Fruit fly (Drosophila melanogaster) whole organism, embryonic: Measurements from ENCODE around the gene Cks85A.
A peak's percentile ranks its signal among the peaks of the same experiment; 100 is the strongest.

Experiments used
- ATbp ChIP-seq: fragments of 200-800 bp; sonication (Bioruptor generic); optimal IDR thresholded peaks from 2 replicates; lab custom pipeline; 2017; ENCODE audit warnings: missing biosample characterization, mild to moderate bottlenecking, missing genetic modification characterization, missing genetic modification reagents
- Asciz ChIP-seq: fragments of 200-800 bp; sonication (Bioruptor generic); optimal IDR thresholded peaks from 2 replicates; lab custom pipeline; 2017; ENCODE audit warnings: missing biosample characterization, mild to moderate bottlenecking, missing genetic modification characterization, missing genetic modification reagents
- BEAF-32 ChIP-seq: fragments of 200-800 bp; sonication (Bioruptor generic); optimal IDR thresholded peaks from 3 replicates; lab custom pipeline; 2017; ENCODE audit warnings: missing biosample characterization, missing genetic modification characterization, mild to moderate bottlenecking, moderate library complexity, missing genetic modification reagents
- Bgb ChIP-seq: fragments of 200-800 bp; sonication (Bioruptor generic); IDR thresholded peaks from 2 replicates; pipeline ENCODE4 v1.3.6; 2022; ENCODE audit warnings: missing biosample characterization, missing genetic modification characterization; ENCODE audit not compliant: partially characterized antibody
- CG10979 ChIP-seq: fragments of 200-800 bp; sonication (Bioruptor generic); optimal IDR thresholded peaks from 2 replicates; lab custom pipeline; 2018; ENCODE audit warnings: missing biosample characterization, mild to moderate bottlenecking, missing genetic modification characterization, moderate library complexity
- CG11504 ChIP-seq: fragments of 200-800 bp; sonication (Bioruptor generic); optimal IDR thresholded peaks from 3 replicates; lab custom pipeline; 2019; ENCODE audit warnings: missing biosample characterization, mild to moderate bottlenecking, missing genetic modification characterization, moderate library complexity
- CG1233 ChIP-seq: fragments of 200-800 bp; sonication (Bioruptor generic); optimal IDR thresholded peaks from 4 replicates; lab custom pipeline; 2018; ENCODE audit warnings: missing biosample characterization, mild to moderate bottlenecking, missing genetic modification characterization
- CG13296 ChIP-seq: fragments of 200-800 bp; sonication (Bioruptor generic); optimal IDR thresholded peaks from 3 replicates; lab custom pipeline; 2018; ENCODE audit warnings: missing biosample characterization, mild to moderate bottlenecking, missing genetic modification characterization
- CG13624 ChIP-seq: fragments of 200-800 bp; sonication (Bioruptor generic); optimal IDR thresholded peaks from 2 replicates; lab custom pipeline; 2016; ENCODE audit warnings: missing biosample characterization, missing genetic modification characterization
- CG16863 ChIP-seq: fragments of 200-800 bp; sonication (Bioruptor generic); optimal IDR thresholded peaks from 3 replicates; lab custom pipeline; 2016; ENCODE audit warnings: missing biosample characterization, missing genetic modification characterization
- CG17328 ChIP-seq: fragments of 200-800 bp; sonication (Bioruptor generic); IDR thresholded peaks from 2 replicates; pipeline ENCODE4 v1.3.6; 2022; ENCODE audit warnings: missing biosample characterization, missing genetic modification characterization
- CG17829 ChIP-seq: fragments of 200-800 bp; optimal IDR thresholded peaks from 2 replicates; lab custom pipeline; 2019; ENCODE audit warnings: missing biosample characterization, mild to moderate bottlenecking, missing genetic modification characterization, moderate library complexity
- CG17912 ChIP-seq: fragments of 200-800 bp; sonication (Bioruptor generic); optimal IDR thresholded peaks from 2 replicates; lab custom pipeline; 2018; ENCODE audit warnings: missing biosample characterization, mild to moderate bottlenecking, missing genetic modification characterization
- CG31224 ChIP-seq: fragments of 200-800 bp; sonication (Bioruptor generic); IDR thresholded peaks from 2 replicates; pipeline ENCODE4 v1.3.6; 2022; ENCODE audit warnings: missing biosample characterization, missing genetic modification characterization
- CG33213 ChIP-seq: fragments of 200-800 bp; sonication (Bioruptor generic); optimal IDR thresholded peaks from 3 replicates; lab custom pipeline; 2016; ENCODE audit warnings: missing biosample characterization, missing genetic modification characterization
- CG4820 ChIP-seq: fragments of 200-800 bp; sonication (Bioruptor generic); optimal IDR thresholded peaks from 3 replicates; lab custom pipeline; 2016; ENCODE audit warnings: missing biosample characterization, missing genetic modification characterization
- CG8290 ChIP-seq, 3 experiments: fragments of 200-800 bp; sonication (Bioruptor generic); optimal IDR thresholded peaks; 2 replicates each; lab custom pipeline; 2016 to 2019; ENCODE audit warnings: missing biosample characterization in 3 of 3, missing genetic modification characterization in 3 of 3, mild to moderate bottlenecking in 2 of 3, moderate library complexity in 1 of 3
- CG8388 ChIP-seq: fragments of 200-800 bp; sonication (Bioruptor generic); optimal IDR thresholded peaks from 2 replicates; lab custom pipeline; 2019; ENCODE audit warnings: missing biosample characterization, mild to moderate bottlenecking, missing genetic modification characterization, moderate library complexity
- CG9932 ChIP-seq: fragments of 200-800 bp; sonication (Bioruptor generic); IDR thresholded peaks from 2 replicates; pipeline ENCODE4 v1.3.6; 2022; ENCODE audit warnings: missing biosample characterization, missing genetic modification characterization
- Dp ChIP-seq: fragments of 200-800 bp; sonication (Bioruptor generic); optimal IDR thresholded peaks from 2 replicates; lab custom pipeline; 2018; ENCODE audit warnings: missing biosample characterization, mild to moderate bottlenecking, missing genetic modification characterization, moderate library complexity
- Eip74EF ChIP-seq, 2 experiments: fragments of 200-800 bp in 1 of 2; fragments of >200 bp in 1 of 2; sonication (Bioruptor generic) in 1 of 2; optimal IDR thresholded peaks; 2 replicates each; lab custom pipeline; 2017 to 2019; ENCODE audit warnings: missing biosample characterization in 2 of 2, missing genetic modification characterization in 2 of 2, mild to moderate bottlenecking in 1 of 2, moderate library complexity in 1 of 2
- Fer3 ChIP-seq: fragments of 200-800 bp; sonication (Bioruptor generic); optimal IDR thresholded peaks from 2 replicates; lab custom pipeline; 2018; ENCODE audit warnings: missing biosample characterization, mild to moderate bottlenecking, missing genetic modification characterization, moderate library complexity
- H2.0 ChIP-seq: fragments of 200-800 bp; sonication (Bioruptor generic); IDR thresholded peaks from 2 replicates; pipeline ENCODE4 v1.3.6; 2022; ENCODE audit warnings: missing biosample characterization, missing genetic modification characterization
- MBD-R2 ChIP-seq: fragments of 200-800 bp; sonication (Bioruptor generic); IDR thresholded peaks from 2 replicates; pipeline ENCODE4 v1.3.6; 2022; ENCODE audit warnings: missing biosample characterization, missing genetic modification characterization
- Max ChIP-seq: fragments of 200-800 bp; sonication (Bioruptor generic); optimal IDR thresholded peaks from 2 replicates; lab custom pipeline; 2016; ENCODE audit warnings: missing biosample characterization, mild to moderate bottlenecking, missing genetic modification characterization
- Meics ChIP-seq: fragments of 200-800 bp; sonication (Bioruptor generic); optimal IDR thresholded peaks from 2 replicates; lab custom pipeline; 2017; ENCODE audit warnings: missing biosample characterization, mild to moderate bottlenecking, missing genetic modification characterization
- Mrtf ChIP-seq: fragments of 200-800 bp; sonication (Bioruptor generic); IDR thresholded peaks from 3 replicates; pipeline ENCODE4 v1.3.6; 2022; ENCODE audit warnings: missing biosample characterization, missing genetic modification characterization
- Myb ChIP-seq: fragments of 200-800 bp; sonication (Bioruptor generic); optimal IDR thresholded peaks from 2 replicates; lab custom pipeline; 2016; ENCODE audit warnings: missing biosample characterization, missing genetic modification characterization
- Nf-YC ChIP-seq: fragments of 200-800 bp; optimal IDR thresholded peaks from 3 replicates; lab custom pipeline; 2019; ENCODE audit warnings: missing biosample characterization, mild to moderate bottlenecking, missing genetic modification characterization, moderate library complexity
- Sox102F ChIP-seq: fragments of 200-800 bp; sonication (Bioruptor generic); optimal IDR thresholded peaks from 2 replicates; lab custom pipeline; 2018; ENCODE audit warnings: missing biosample characterization, mild to moderate bottlenecking, missing genetic modification characterization, moderate library complexity
- bigmax ChIP-seq: fragments of 200-800 bp; sonication (Bioruptor generic); optimal IDR thresholded peaks from 2 replicates; lab custom pipeline; 2018; ENCODE audit warnings: missing biosample characterization, mild to moderate bottlenecking, missing genetic modification characterization
- br ChIP-seq: fragments of >200 bp; optimal IDR thresholded peaks from 2 replicates; lab custom pipeline; 2017
- crp ChIP-seq, 2 experiments: fragments of 200-800 bp; sonication (Bioruptor generic); optimal IDR thresholded peaks; 2 replicates in 1 of 2; 3 replicates in 1 of 2; lab custom pipeline; 2017; ENCODE audit warnings: missing biosample characterization in 2 of 2, missing genetic modification characterization in 2 of 2, mild to moderate bottlenecking in 1 of 2, moderate library complexity in 1 of 2
- exex ChIP-seq: fragments of 200-800 bp; sonication (Bioruptor generic); optimal IDR thresholded peaks from 4 replicates; lab custom pipeline; 2018; ENCODE audit warnings: missing biosample characterization, mild to moderate bottlenecking, missing genetic modification characterization, moderate library complexity
- fd64A ChIP-seq: fragments of 200-800 bp; sonication (Bioruptor generic); optimal IDR thresholded peaks from 3 replicates; lab custom pipeline; 2018; ENCODE audit warnings: missing biosample characterization, mild to moderate bottlenecking, missing genetic modification characterization
- fu2 ChIP-seq: fragments of 200-800 bp; sonication (Bioruptor generic); optimal IDR thresholded peaks from 2 replicates; lab custom pipeline; 2016; ENCODE audit warnings: missing biosample characterization, missing genetic modification characterization
- gce ChIP-seq: fragments of 200-800 bp; sonication (Bioruptor generic); IDR thresholded peaks from 3 replicates; pipeline ENCODE4 v1.3.6; 2022; ENCODE audit warnings: missing biosample characterization, missing genetic modification characterization
- ind ChIP-seq: fragments of 200-800 bp; sonication (Bioruptor generic); optimal IDR thresholded peaks from 3 replicates; lab custom pipeline; 2016; ENCODE audit warnings: missing biosample characterization, missing genetic modification characterization
- lab ChIP-seq: fragments of 200-800 bp; sonication (Bioruptor generic); optimal IDR thresholded peaks from 3 replicates; lab custom pipeline; 2017; ENCODE audit warnings: missing biosample characterization, missing genetic modification characterization, mild to moderate bottlenecking, moderate library complexity, missing genetic modification reagents
- lbe ChIP-seq: fragments of 200-800 bp; sonication (Bioruptor generic); optimal IDR thresholded peaks from 2 replicates; lab custom pipeline; 2016; ENCODE audit warnings: missing biosample characterization, mild to moderate bottlenecking, missing genetic modification characterization
- phol ChIP-seq: fragments of 200-800 bp; sonication (Bioruptor generic); optimal IDR thresholded peaks from 3 replicates; lab custom pipeline; 2018; ENCODE audit warnings: missing biosample characterization, mild to moderate bottlenecking, missing genetic modification characterization, moderate library complexity
- pita ChIP-seq: fragments of 200-800 bp; sonication (Bioruptor generic); optimal IDR thresholded peaks from 2 replicates; lab custom pipeline; 2017; ENCODE audit warnings: missing biosample characterization, mild to moderate bottlenecking, missing genetic modification characterization
- sisA ChIP-seq: fragments of 200-800 bp; sonication (Bioruptor generic); IDR thresholded peaks from 2 replicates; pipeline ENCODE4 v1.3.6; 2022; ENCODE audit warnings: missing biosample characterization, missing genetic modification characterization
- slou ChIP-seq: fragments of 200-800 bp; sonication (Bioruptor generic); optimal IDR thresholded peaks from 3 replicates; lab custom pipeline; 2016; ENCODE audit warnings: missing biosample characterization, missing genetic modification characterization
- sna ChIP-seq: fragments of 200-800 bp; sonication (Bioruptor generic); IDR thresholded peaks from 2 replicates; pipeline ENCODE4 v1.3.6; 2022; ENCODE audit warnings: missing biosample characterization, missing genetic modification characterization; ENCODE audit not compliant: partially characterized antibody
- stc ChIP-seq: fragments of 200-800 bp; sonication (Bioruptor generic); IDR thresholded peaks from 2 replicates; pipeline ENCODE4 v1.3.6; 2022; ENCODE audit warnings: missing biosample characterization, missing genetic modification characterization
- zen ChIP-seq: fragments of 200-800 bp; sonication (Bioruptor generic); optimal IDR thresholded peaks from 3 replicates; lab custom pipeline; 2018; ENCODE audit warnings: missing biosample characterization, mild to moderate bottlenecking, missing genetic modification characterization, moderate library complexity
- zen2 ChIP-seq: fragments of 200-800 bp; sonication (Bioruptor generic); IDR thresholded peaks from 3 replicates; pipeline ENCODE4 v1.3.6; 2022; ENCODE audit warnings: missing biosample characterization, missing genetic modification characterization; ENCODE audit not compliant: partially characterized antibody

Cks85A gene

DNA sequence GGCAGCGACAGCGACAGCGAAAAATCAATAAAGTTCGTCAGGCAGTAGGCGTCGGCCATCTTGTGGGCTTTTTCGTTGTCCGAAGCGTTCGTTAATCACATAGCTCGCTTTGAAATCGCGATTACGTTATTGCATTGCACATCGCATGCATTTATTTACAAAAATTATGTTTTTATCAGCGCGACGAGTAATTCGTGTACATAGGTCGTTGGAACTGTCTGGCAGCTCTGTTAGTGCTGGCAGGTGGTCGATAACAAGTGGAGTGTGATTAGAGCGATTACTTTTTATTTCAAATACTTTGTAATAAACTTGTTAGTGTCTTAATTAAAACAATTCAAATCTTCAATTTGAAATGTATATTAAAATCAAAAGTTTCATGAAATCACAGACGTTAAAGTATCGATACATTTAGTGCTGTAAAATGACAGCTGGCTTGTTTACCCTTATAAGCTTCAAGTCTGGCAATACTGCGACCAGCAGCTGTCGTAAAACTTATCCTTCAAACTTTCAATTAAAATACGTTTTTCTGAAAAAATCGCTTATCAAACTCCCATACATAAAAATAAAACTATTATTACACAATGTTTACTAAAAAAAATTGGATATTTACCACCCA is 54.5 kb downstream of the Cks85A start, which contains the start of gene CG8032 (continued):
- TF ChIP-seq CG13296 (GFP tag; lab: Kevin White, UChicago) (peak; percentile 16), CG13624 (GFP tag; lab: Kevin White, UChicago) (peak; percentile 57), fu2 (GFP tag; lab: Kevin White, UChicago) (peak; percentile 40), phol (tag; lab: Kevin White, UChicago) (peak; percentile 64), CG31224 (GFP tag; lab: Robert Waterston, UW) (no peak), bigmax (GFP tag; lab: Kevin White, UChicago) (no peak), slou (GFP tag; lab: Kevin White, UChicago) (no peak), gce (no peak), CG17328 (GFP tag; lab: Robert Waterston, UW) (0 out of 2 replicates have a peak, but pooled peaks have one; percentile 7), Eip74EF (GFP tag; optimal IDR thresholded peaks at IDR 0.05; lab: Kevin White, UChicago) (no peak), CG10979 (tag; lab: Kevin White, UChicago) (peak; percentile 18), exex (peak; percentile 4), Mrtf (0 out of 3 replicates have a peak, but pooled peaks have one; percentile 36), Bgb (peak; percentile 65), zen2 (0 out of 3 replicates have a peak, but pooled peaks have one; percentile 31), br (lab: Kevin White, UChicago) (no peak), stc (GFP tag; lab: Robert Waterston, UW) (0 out of 2 replicates have a peak, but pooled peaks have one; percentile 11), fd64A (GFP tag; lab: Kevin White, UChicago) (no peak), CG8290 (GFP tag; optimal IDR thresholded peaks at IDR 0.05; lab: Kevin White, UChicago) (peak; percentile 80), CG8290 (tag; optimal IDR thresholded peaks at IDR 0.05; lab: Kevin White, UChicago) (peak; percentile 53 to 84), Nf-YC (tag; lab: Kevin White, UChicago) (peak; percentile 50), CG8388 (GFP tag; lab: Kevin White, UChicago) (peak; percentile 15), CG11504 (tag; lab: Kevin White, UChicago) (peak; percentile 41), CG33213 (peak; percentile 55), sisA (GFP tag; lab: Robert Waterston, UW) (no peak), crp (GFP tag; optimal IDR thresholded peaks at IDR 0.05; lab: Kevin White, UChicago) (peak; percentile 75 to 95), Asciz (GFP tag; lab: Kevin White, UChicago) (no peak), zen (tag; lab: Kevin White, UChicago) (peak; percentile 37), ind (GFP tag; lab: Kevin White, UChicago) (peak; percentile 61), CG17912 (GFP tag; lab: Kevin White, UChicago) (peak; percentile 27), MBD-R2 (GFP tag; lab: Robert Waterston, UW) (peak; percentile 48), lbe (peak; percentile 16), Fer3 (tag; lab: Kevin White, UChicago) (peak; percentile 11), Dp (GFP tag; lab: Kevin White, UChicago) (peak; percentile 37), sna (GFP tag; lab: Robert Waterston, UW) (peak; percentile 62), Max (GFP tag; lab: Kevin White, UChicago) (peak; percentile 65), lab (GFP tag; lab: Kevin White, UChicago) (peak; percentile 33), Myb (GFP tag; lab: Kevin White, UChicago) (peak; percentile 57), BEAF-32 (GFP tag; lab: Kevin White, UChicago) (peak; percentile 81), CG1233 (GFP tag; lab: Kevin White, UChicago) (no peak), pita (no peak), CG17829 (tag; lab: Kevin White, UChicago) (peak; percentile 52), H2.0 (GFP tag; lab: Robert Waterston, UW) (0 out of 2 replicates have a peak, but pooled peaks have one; percentile 18), CG9932 (GFP tag; lab: Robert Waterston, UW) (peak; percentile 72), Sox102F (GFP tag; lab: Kevin White, UChicago) (peak; percentile 48), ATbp (GFP tag; lab: Kevin White, UChicago) (no peak), Meics (GFP tag; lab: Kevin White, UChicago) (peak; percentile 12), CG16863 (peak; percentile 60), CG4820 (GFP tag; lab: Kevin White, UChicago) (peak; percentile 44)
